Worm (Caenorhabditis elegans) whole organism, midembryonic: ENCODE results near the gene syg-2.

Experiments used
- T22C8.4 ChIP-seq: fragments of 200-800 bp; sonication (Bioruptor generic); IDR thresholded peaks from 2 replicates; pipeline ENCODE4 v1.3.6; 2022; ENCODE audit warnings: missing genetic modification characterization, missing compliant biosample characterization
- flt-1 ChIP-seq: fragments of 200-800 bp; sonication (Bioruptor generic); IDR thresholded peaks from 2 replicates; pipeline ENCODE4 v1.3.6; 2022; ENCODE audit warnings: missing genetic modification characterization, missing compliant biosample characterization
- med-1 ChIP-seq: sonication (generic microtip); optimal IDR thresholded peaks from 2 replicates; lab custom pipeline; 2017; ENCODE audit warnings: missing genetic modification characterization, mild to moderate bottlenecking, missing compliant biosample characterization, antibody characterized with exemption, missing genetic modification reagents; ENCODE audit not compliant: insufficient read depth
- ref-1 ChIP-seq: fragments of 200-800 bp; sonication (Bioruptor generic); conservative IDR thresholded peaks from 2 replicates; pipeline ENCODE4 v1.3.6; 2022; ENCODE audit warnings: missing genetic modification reagents, missing genetic modification characterization, missing compliant biosample characterization

ce11 chrX:14607770-14608169 lies 47.0 kb upstream of the syg-2 start:
- TF ChIP-seq med-1 (GFP tag; lab: Kevin White, UChicago) (no peak), flt-1 (GFP tag; lab: Robert Waterston, UW) (no peak), T22C8.4 (GFP tag; lab: Robert Waterston, UW) (no peak), ref-1 (GFP tag; lab: Robert Waterston, UW) (no peak)
